Worm (Caenorhabditis elegans): ENCODE results near the gene mdf-2.

The mdf-2 gene

ce11 chrIV:2599634-2600033 lies 41.3 kb downstream of the mdf-2 start (continued):
- no peak for TF ChIP-seq fos-1 (tag; optimal IDR thresholded peaks at IDR 0.05)
- peak; percentile 87 for TF ChIP-seq hmg-1.1 (GFP tag; IDR thresholded peaks at IDR 0.05)
- no peak for TF ChIP-seq jun-1 (tag; optimal IDR thresholded peaks at IDR 0.05)
- TF ChIP-seq ZK546.5 (tag; optimal IDR thresholded peaks at IDR 0.05), result peak in 1 of 2 experiments; percentile 8
- peak; percentile 49 for TF ChIP-seq fkh-10 (GFP tag; optimal IDR thresholded peaks at IDR 0.05)
- peak; percentile 64 for TF ChIP-seq dpl-1 (GFP tag; optimal IDR thresholded peaks at IDR 0.05)
- TF ChIP-seq mxl-3 (GFP tag; optimal IDR thresholded peaks at IDR 0.05), result peak; percentile 55
- peak in 1 of 2 experiments; percentile 95 for TF ChIP-seq unc-62 (GFP tag; optimal IDR thresholded peaks at IDR 0.05 in 1 of 2)
- TF ChIP-seq unc-62 (tag; optimal IDR thresholded peaks at IDR 0.05), result no peak
- peak; percentile 58 to 88 for TF ChIP-seq lsy-2 (tag; optimal IDR thresholded peaks at IDR 0.05)
- 0 out of 2 replicates have a peak, but pooled peaks have one; percentile 26 for TF ChIP-seq arid-1 (GFP tag; conservative IDR thresholded peaks at IDR 0.05)
- TF ChIP-seq lin-38 (GFP tag; IDR thresholded peaks at IDR 0.05), result peak; percentile 54
- no peak for TF ChIP-seq daf-16 (GFP tag; optimal IDR thresholded peaks at IDR 0.05)
- peak; percentile 58 for TF ChIP-seq daf-16 (tag; optimal IDR thresholded peaks at IDR 0.05)
- peak; percentile 35 for TF ChIP-seq pqm-1 (tag; optimal IDR thresholded peaks at IDR 0.05)
- peak; percentile 67 for TF ChIP-seq rbr-2 (tag; optimal IDR thresholded peaks at IDR 0.05)
- TF ChIP-seq nhr-42 (GFP tag; IDR thresholded peaks at IDR 0.05), result peak; percentile 57; the same call in 1 of the 2 replicates
- TF ChIP-seq nhr-10 (tag; optimal IDR thresholded peaks at IDR 0.05), result peak; percentile 56
- peak; percentile 69 for TF ChIP-seq lin-13 (GFP tag; optimal IDR thresholded peaks at IDR 0.05)
- no peak for TF ChIP-seq Y105C5A.15 (GFP tag; IDR thresholded peaks at IDR 0.05)
- no peak for TF ChIP-seq R02D3.7 (tag; optimal IDR thresholded peaks at IDR 0.05)
- TF ChIP-seq F37D6.2 (tag; optimal IDR thresholded peaks at IDR 0.05), result peak; percentile 31
- no peak for TF ChIP-seq skn-1 (tag; optimal IDR thresholded peaks at IDR 0.05)
- peak in 1 of 2 experiments; percentile 77 for TF ChIP-seq hif-1 (tag; optimal IDR thresholded peaks at IDR 0.05)
- TF ChIP-seq mdl-1 (tag; optimal IDR thresholded peaks at IDR 0.05), result peak; percentile 70 to 87
- TF ChIP-seq pha-4 (GFP tag; IDR thresholded peaks at IDR 0.05), result no peak
- TF ChIP-seq pha-4 (tag; optimal IDR thresholded peaks at IDR 0.05), result peak; percentile 76
- no peak for TF ChIP-seq tag-97 (GFP tag; IDR thresholded peaks at IDR 0.05)
- peak; percentile 40; the same call in 1 of the 2 replicates for TF ChIP-seq set-16 (GFP tag; IDR thresholded peaks at IDR 0.05)
- TF ChIP-seq ceh-44 (GFP tag; IDR thresholded peaks at IDR 0.05), result no peak
- no peak for TF ChIP-seq daf-8 (GFP tag; IDR thresholded peaks at IDR 0.05)
- peak; percentile 91 for TF ChIP-seq dve-1 (tag; optimal IDR thresholded peaks at IDR 0.05; ENCODE audit: insufficient read depth)
- TF ChIP-seq nhr-102 (tag; optimal IDR thresholded peaks at IDR 0.05), result peak; percentile 42

- TF ChIP-seq pha-4 (GFP tag; IDR thresholded peaks at IDR 0.05) (no peak), pha-4 (tag; optimal IDR thresholded peaks at IDR 0.05) (no peak), duxl-1 (tag; optimal IDR thresholded peaks at IDR 0.05; ENCODE audit: poor library complexity) (no peak), ceh-28 (tag; optimal IDR thresholded peaks at IDR 0.05) (no peak), spr-3 (GFP tag; optimal IDR thresholded peaks at IDR 0.05) (no peak), daf-19 (GFP tag; conservative IDR thresholded peaks at IDR 0.05) (no peak), rbr-2 (tag; optimal IDR thresholded peaks at IDR 0.05) (no peak), F49E8.2 (tag; optimal IDR thresholded peaks at IDR 0.05; ENCODE audit: borderline replicate concordance) (no peak), daf-8 (GFP tag; IDR thresholded peaks at IDR 0.05) (no peak), zag-1 (tag; optimal IDR thresholded peaks at IDR 0.05) (no peak), nhr-25 (tag; optimal IDR thresholded peaks at IDR 0.05; ENCODE audit: borderline replicate concordance, insufficient read depth) (no peak), ZK546.5 (tag; optimal IDR thresholded peaks at IDR 0.05) (no peak), zfp-2 (tag; optimal IDR thresholded peaks at IDR 0.05) (no peak), nhr-6 (tag; optimal IDR thresholded peaks at IDR 0.05) (no peak), nhr-42 (GFP tag; IDR thresholded peaks at IDR 0.05) (no peak), madf-5 (GFP tag; IDR thresholded peaks at IDR 0.05) (no peak), ama-1 (optimal IDR thresholded peaks at IDR 0.05) (no peak), nhr-102 (tag; optimal IDR thresholded peaks at IDR 0.05) (no peak), lin-39 (tag; optimal IDR thresholded peaks at IDR 0.05) (no peak), lin-1 (GFP tag; IDR thresholded peaks at IDR 0.05) (no peak)
Measured at ce11 chrIV:2597417-2597816, 43.5 kb downstream of the mdf-2 start, which contains the start of gene Y69A2AR.47. TSS of gene Y69A2AR.47 (plus strand) at chrIV:2597717.
